Worm (Caenorhabditis elegans) whole organism, L4 larva: ENCODE data around the gene gmap-1.

ENCODE experiments used
- T20F7.1 ChIP-seq: fragments of 200-800 bp; sonication (Bioruptor generic); optimal IDR thresholded peaks from 2 replicates; lab custom pipeline; 2018; ENCODE audit warnings: mild to moderate bottlenecking, missing genetic modification characterization, missing compliant biosample characterization
- T26A8.4 ChIP-seq: fragments of 200-800 bp; sonication (Bioruptor generic); IDR thresholded peaks from 2 replicates; pipeline ENCODE4 v1.3.6; 2022; ENCODE audit warnings: missing genetic modification characterization, missing compliant biosample characterization
- Y48G9A.11 ChIP-seq: fragments of 200-800 bp; sonication (Bioruptor generic); IDR thresholded peaks from 2 replicates; pipeline ENCODE4 v1.3.6; 2022; ENCODE audit warnings: missing genetic modification reagents, missing genetic modification characterization, missing compliant biosample characterization
- ZK337.2 ChIP-seq: fragments of 200-800 bp; sonication (Bioruptor generic); IDR thresholded peaks from 2 replicates; pipeline ENCODE4 v1.3.6; 2022; ENCODE audit warnings: missing genetic modification reagents, missing genetic modification characterization, missing compliant biosample characterization
- aha-1 ChIP-seq: fragments of 150-350 bp; peaks from one replicate; lab custom pipeline; 2014; ENCODE audit warnings: missing biosample characterization, missing genetic modification characterization
- ama-1 ChIP-seq: fragments of 150-350 bp; optimal IDR thresholded peaks from 2 replicates; lab custom pipeline; 2014; ENCODE audit warnings: inconsistent platforms, mixed read lengths
- arid-1 ChIP-seq: fragments of 200-800 bp; sonication (Bioruptor generic); conservative IDR thresholded peaks from 2 replicates; pipeline ENCODE4 v1.3.6; 2022; ENCODE audit warnings: missing genetic modification reagents, missing genetic modification characterization, missing compliant biosample characterization
- attf-4 ChIP-seq: sonication (generic microtip); optimal IDR thresholded peaks from 3 replicates; lab custom pipeline; 2017; ENCODE audit warnings: missing biosample characterization, missing genetic modification characterization
- ceh-32 ChIP-seq: sonication (generic microtip); optimal IDR thresholded peaks from 2 replicates; lab custom pipeline; 2016; ENCODE audit warnings: mild to moderate bottlenecking, missing genetic modification characterization, missing compliant biosample characterization; ENCODE audit not compliant: poor library complexity
- ceh-44 ChIP-seq: fragments of 200-800 bp; sonication (Bioruptor generic); IDR thresholded peaks from 2 replicates; pipeline ENCODE4 v1.3.6; 2022; ENCODE audit warnings: missing genetic modification reagents, missing genetic modification characterization, missing compliant biosample characterization
- ceh-82 ChIP-seq: sonication (generic microtip); optimal IDR thresholded peaks from 2 replicates; lab custom pipeline; 2017; ENCODE audit warnings: missing biosample characterization, missing genetic modification characterization
- ces-1 ChIP-seq: fragments of 150-350 bp; sonication (generic microtip); optimal IDR thresholded peaks from 4 replicates; lab custom pipeline; 2014; ENCODE audit warnings: missing biosample characterization, missing genetic modification reagents, missing genetic modification characterization
- ctbp-1 ChIP-seq: fragments of 200-800 bp; sonication (Bioruptor generic); IDR thresholded peaks from 2 replicates; pipeline ENCODE4 v1.3.6; 2022; ENCODE audit warnings: missing genetic modification reagents, missing genetic modification characterization, missing compliant biosample characterization
- daf-16 ChIP-seq, 3 experiments: sonication (generic microtip); optimal IDR thresholded peaks; 2 replicates each; lab custom pipeline; 2016 to 2017; ENCODE audit warnings: missing genetic modification characterization in 3 of 3, missing genetic modification reagents in 3 of 3, mild to moderate bottlenecking in 2 of 3, missing compliant biosample characterization in 2 of 3, missing biosample characterization in 1 of 3, moderate library complexity in 1 of 3
- dmd-8 ChIP-seq: fragments of 200-800 bp; sonication (Bioruptor generic); IDR thresholded peaks from 2 replicates; pipeline ENCODE4 v1.3.6; 2022; ENCODE audit warnings: missing genetic modification characterization, missing compliant biosample characterization
- duxl-1 ChIP-seq: sonication (generic microtip); optimal IDR thresholded peaks from 2 replicates; lab custom pipeline; 2016; ENCODE audit warnings: mild to moderate bottlenecking, missing genetic modification characterization, moderate library complexity, missing compliant biosample characterization; ENCODE audit not compliant: poor library complexity
- fkh-10 ChIP-seq: fragments of 150-350 bp; optimal IDR thresholded peaks from 2 replicates; lab custom pipeline; 2014; ENCODE audit warnings: missing biosample characterization, missing genetic modification reagents, missing genetic modification characterization
- fos-1 ChIP-seq: fragments of 150-350 bp; optimal IDR thresholded peaks from 2 replicates; lab custom pipeline; 2014; ENCODE audit warnings: missing biosample characterization, missing genetic modification characterization
- gei-8 ChIP-seq: fragments of 200-800 bp; sonication (Bioruptor generic); optimal IDR thresholded peaks from 2 replicates; lab custom pipeline; 2018; ENCODE audit warnings: mild to moderate bottlenecking, missing genetic modification characterization, missing compliant biosample characterization
- hlh-11 ChIP-seq: fragments of 200-800 bp; sonication (Bioruptor generic); optimal IDR thresholded peaks from 2 replicates; lab custom pipeline; 2018; ENCODE audit warnings: mild to moderate bottlenecking, missing genetic modification characterization, missing compliant biosample characterization
- lin-1 ChIP-seq: fragments of 200-800 bp; sonication (Bioruptor generic); IDR thresholded peaks from 2 replicates; pipeline ENCODE4 v1.3.6; 2022; ENCODE audit warnings: missing genetic modification reagents, missing genetic modification characterization, missing compliant biosample characterization
- lin-15B ChIP-seq: fragments of 150-350 bp; sonication (generic microtip); optimal IDR thresholded peaks from 3 replicates; lab custom pipeline; 2014; ENCODE audit warnings: missing biosample characterization, missing genetic modification characterization
- madf-9 ChIP-seq: fragments of 200-800 bp; sonication (Bioruptor generic); conservative IDR thresholded peaks from 2 replicates; pipeline ENCODE4 v1.3.6; 2022; ENCODE audit warnings: missing genetic modification reagents, missing genetic modification characterization, missing compliant biosample characterization
- mdt-29 ChIP-seq: fragments of 200-800 bp; sonication (Bioruptor generic); IDR thresholded peaks from 2 replicates; pipeline ENCODE4 v1.3.6; 2022; ENCODE audit warnings: missing genetic modification reagents, missing genetic modification characterization, missing compliant biosample characterization
- mep-1 ChIP-seq: fragments of 150-350 bp; sonication (generic microtip); optimal IDR thresholded peaks from 3 replicates; lab custom pipeline; 2014; ENCODE audit warnings: missing biosample characterization, missing genetic modification characterization
- mxl-3 ChIP-seq: fragments of 200-800 bp; sonication (Bioruptor generic); optimal IDR thresholded peaks from 2 replicates; lab custom pipeline; 2018; ENCODE audit warnings: mild to moderate bottlenecking, missing genetic modification characterization, missing compliant biosample characterization
- nhr-10 ChIP-seq: fragments of 150-350 bp; optimal IDR thresholded peaks from 2 replicates; lab custom pipeline; 2014; ENCODE audit warnings: missing biosample characterization, missing genetic modification characterization
- nhr-102 ChIP-seq: sonication (generic microtip); optimal IDR thresholded peaks from 2 replicates; lab custom pipeline; 2016; ENCODE audit warnings: mild to moderate bottlenecking, missing genetic modification characterization, moderate library complexity, missing compliant biosample characterization
- nhr-111 ChIP-seq: fragments of 200-800 bp; sonication (Bioruptor generic); optimal IDR thresholded peaks from 2 replicates; lab custom pipeline; 2018; ENCODE audit warnings: mild to moderate bottlenecking, missing genetic modification characterization, missing compliant biosample characterization
- nhr-237 ChIP-seq: sonication (generic microtip); optimal IDR thresholded peaks from 2 replicates; lab custom pipeline; 2017; ENCODE audit warnings: missing biosample characterization, missing genetic modification characterization
- nhr-25 ChIP-seq: sonication (generic microtip); optimal IDR thresholded peaks from 2 replicates; lab custom pipeline; 2017; ENCODE audit warnings: missing genetic modification characterization, mild to moderate bottlenecking, missing compliant biosample characterization, antibody characterized with exemption, moderate library complexity, borderline replicate concordance; ENCODE audit not compliant: insufficient read depth
- nhr-6 ChIP-seq: fragments of 150-350 bp; optimal IDR thresholded peaks from 2 replicates; lab custom pipeline; 2014; ENCODE audit warnings: missing biosample characterization, missing genetic modification characterization
- nhr-76 ChIP-seq: fragments of 150-350 bp; optimal IDR thresholded peaks from 2 replicates; lab custom pipeline; 2014; ENCODE audit warnings: missing biosample characterization, missing genetic modification characterization
- nhr-77 ChIP-seq: fragments of 150-350 bp; optimal IDR thresholded peaks from 2 replicates; lab custom pipeline; 2014; ENCODE audit warnings: missing biosample characterization, missing genetic modification characterization
- pha-4 ChIP-seq, 2 experiments: fragments of 150-350 bp in 1 of 2; fragments of 200-800 bp in 1 of 2; sonication (Bioruptor generic) in 1 of 2; IDR thresholded peaks in 1 of 2; optimal IDR thresholded peaks in 1 of 2; 2 replicates each; pipeline versions ENCODE4 v1.3.6 to Lab custom; 2014 to 2022; ENCODE audit warnings: missing genetic modification characterization in 2 of 2, missing genetic modification reagents in 2 of 2, missing biosample characterization in 1 of 2, missing compliant biosample characterization in 1 of 2
- rbr-2 ChIP-seq: sonication (generic microtip); optimal IDR thresholded peaks from 2 replicates; lab custom pipeline; 2016; ENCODE audit warnings: missing genotype, missing genetic modification characterization, missing compliant biosample characterization
- sdz-12 ChIP-seq: fragments of 200-800 bp; sonication (Bioruptor generic); optimal IDR thresholded peaks from 2 replicates; lab custom pipeline; 2018; ENCODE audit warnings: mild to moderate bottlenecking, missing genetic modification characterization, missing compliant biosample characterization
- snpc-1.2 ChIP-seq: fragments of 200-800 bp; sonication (Bioruptor generic); IDR thresholded peaks from 2 replicates; pipeline ENCODE4 v1.3.6; 2022; ENCODE audit warnings: missing genetic modification reagents, missing genetic modification characterization, missing compliant biosample characterization
- snpc-4 ChIP-seq: fragments of 150-350 bp; optimal IDR thresholded peaks from 2 replicates; lab custom pipeline; 2014; ENCODE audit warnings: missing biosample characterization, missing genetic modification characterization
- spr-1 ChIP-seq: sonication (generic microtip); optimal IDR thresholded peaks from 2 replicates; lab custom pipeline; 2016; ENCODE audit warnings: mild to moderate bottlenecking, missing genetic modification characterization, missing compliant biosample characterization
- tag-97 ChIP-seq: fragments of 200-800 bp; sonication (Bioruptor generic); IDR thresholded peaks from 2 replicates; pipeline ENCODE4 v1.3.6; 2022; ENCODE audit warnings: missing genetic modification characterization, missing compliant biosample characterization
- tra-1 ChIP-seq: fragments of 200-800 bp; sonication (Bioruptor generic); IDR thresholded peaks from 2 replicates; pipeline ENCODE4 v1.3.6; 2022; ENCODE audit warnings: missing genetic modification reagents, missing genetic modification characterization, missing compliant biosample characterization
- unc-39 ChIP-seq: sonication (generic microtip); optimal IDR thresholded peaks from 2 replicates; lab custom pipeline; 2017; ENCODE audit warnings: missing biosample characterization, missing genetic modification characterization
- unc-62 ChIP-seq, 3 experiments: fragments of 150-350 bp in 1 of 3; sonication (generic microtip); optimal IDR thresholded peaks in 2 of 3; peaks in 1 of 3; 1 replicate in 1 of 3; 2 replicates in 2 of 3; lab custom pipeline; 2014 to 2017; ENCODE audit warnings: missing biosample characterization in 3 of 3, missing genetic modification characterization in 3 of 3, missing genetic modification reagents in 3 of 3, missing genotype in 1 of 3
- zip-2 ChIP-seq: fragments of 150-350 bp; optimal IDR thresholded peaks from 2 replicates; lab custom pipeline; 2014; ENCODE audit warnings: missing biosample characterization, missing genetic modification characterization
- ztf-11 ChIP-seq: fragments of 150-350 bp; optimal IDR thresholded peaks from 2 replicates; lab custom pipeline; 2014; ENCODE audit warnings: missing biosample characterization, missing genetic modification characterization

gmap-1 gene

DNA sequence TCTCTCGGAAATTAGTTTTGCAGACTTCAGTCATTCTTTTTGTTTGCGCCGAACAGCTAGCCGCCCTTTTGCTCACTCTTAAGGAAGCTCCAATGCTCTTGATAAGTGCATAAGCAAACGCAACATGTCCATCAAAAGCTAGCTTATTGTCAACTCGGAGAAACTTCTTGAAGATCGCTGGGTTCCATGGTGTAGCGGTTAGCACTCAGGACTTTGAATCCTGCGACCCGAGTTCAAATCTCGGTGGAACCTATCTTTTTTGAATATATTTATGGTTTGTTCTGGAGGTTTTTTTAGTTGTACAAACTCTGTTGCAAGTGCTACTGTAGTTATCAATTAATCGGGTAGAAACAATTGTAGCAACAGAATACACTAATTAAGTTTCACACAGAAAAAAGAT, 2.7 kb upstream of the gmap-1 start (continued):
- TF ChIP-seq ztf-11: no peak
- TF ChIP-seq snpc-1.2 (GFP tag; lab: Robert Waterston, UW): peak; percentile 61
- no peak for TF ChIP-seq daf-16 (GFP tag; optimal IDR thresholded peaks at IDR 0.05; lab: Kevin White, UChicago)
- peak; percentile 29 for TF ChIP-seq daf-16 (tag; optimal IDR thresholded peaks at IDR 0.05; lab: Kevin White, UChicago)
- no peak for TF ChIP-seq lin-15B (tag; lab: Kevin White, UChicago)
- no peak for TF ChIP-seq tra-1
- TF ChIP-seq ceh-82 (tag; lab: Kevin White, UChicago): no peak
- no peak for TF ChIP-seq spr-1 (tag; lab: Kevin White, UChicago)
- TF ChIP-seq mxl-3: no peak
- no peak for TF ChIP-seq ZK337.2 (GFP tag; lab: Robert Waterston, UW)
- TF ChIP-seq nhr-77 (tag; lab: Kevin White, UChicago): no peak
- no peak for TF ChIP-seq nhr-6 (tag; lab: Kevin White, UChicago)
- TF ChIP-seq T20F7.1 (GFP tag; lab: Kevin White, UChicago): no peak
- TF ChIP-seq sdz-12 (GFP tag; lab: Kevin White, UChicago): peak; percentile 27
- no peak for TF ChIP-seq tag-97 (GFP tag; lab: Robert Waterston, UW)
- 0 out of 2 replicates have a peak, but pooled peaks have one; percentile 19 for TF ChIP-seq madf-9
- TF ChIP-seq snpc-4 (tag; lab: Kevin White, UChicago): no peak
- no peak for TF ChIP-seq ama-1 (lab: Kevin White, UChicago)
- no peak for TF ChIP-seq mdt-29 (GFP tag; lab: Robert Waterston, UW)
- TF ChIP-seq attf-4 (tag; lab: Kevin White, UChicago): no peak
- no peak for TF ChIP-seq nhr-10
- no peak for TF ChIP-seq T26A8.4 (GFP tag; lab: Robert Waterston, UW)
- no peak for TF ChIP-seq mep-1 (tag; lab: Kevin White, UChicago)
- no peak for TF ChIP-seq aha-1 (tag; lab: Kevin White, UChicago)
- TF ChIP-seq nhr-25: no peak
- TF ChIP-seq nhr-76 (tag; lab: Kevin White, UChicago): no peak
- no peak for TF ChIP-seq lin-1 (GFP tag; lab: Robert Waterston, UW)
- peak; percentile 48; the same call in 1 of the 2 replicates for TF ChIP-seq pha-4 (GFP tag; IDR thresholded peaks at IDR 0.05; lab: Robert Waterston, UW)
- TF ChIP-seq pha-4 (tag; optimal IDR thresholded peaks at IDR 0.05; lab: Kevin White, UChicago): no peak
- TF ChIP-seq nhr-102 (tag; lab: Kevin White, UChicago): no peak
- TF ChIP-seq arid-1 (GFP tag; lab: Robert Waterston, UW): 0 out of 2 replicates have a peak, but pooled peaks have one; percentile 46
- TF ChIP-seq gei-8: peak; percentile 36
- TF ChIP-seq ces-1 (GFP tag; lab: Kevin White, UChicago): no peak
- TF ChIP-seq nhr-237: no peak
- TF ChIP-seq unc-62 (GFP tag; optimal IDR thresholded peaks at IDR 0.05 in 1 of 2; lab: Kevin White, UChicago): no peak
- no peak for TF ChIP-seq unc-62 (tag; optimal IDR thresholded peaks at IDR 0.05; lab: Kevin White, UChicago)
- TF ChIP-seq ceh-44 (GFP tag; lab: Robert Waterston, UW): no peak
- no peak for TF ChIP-seq hlh-11 (tag; lab: Kevin White, UChicago)
- no peak for TF ChIP-seq ceh-32 (tag; lab: Kevin White, UChicago)
- no peak for TF ChIP-seq unc-39 (tag; lab: Kevin White, UChicago)
- TF ChIP-seq nhr-111 (GFP tag; lab: Kevin White, UChicago): no peak
- no peak for TF ChIP-seq rbr-2 (tag; lab: Kevin White, UChicago)
- no peak for TF ChIP-seq zip-2 (tag; lab: Kevin White, UChicago)
- TF ChIP-seq ctbp-1 (GFP tag; lab: Robert Waterston, UW): no peak
- 0 out of 2 replicates have a peak, but pooled peaks have one; percentile 11 for TF ChIP-seq Y48G9A.11
- peak; percentile 9 for TF ChIP-seq duxl-1 (tag; lab: Kevin White, UChicago)
- no peak for TF ChIP-seq fkh-10
- TF ChIP-seq fos-1 (tag; lab: Kevin White, UChicago): no peak
- TF ChIP-seq dmd-8: peak; percentile 69; the same call in 1 of the 2 replicates
